Fruit fly (Drosophila melanogaster) whole organism, embryonic: ENCODE data around the gene CG7213.

Experiments
- Adf1 ChIP-seq: fragments of 200-800 bp; sonication (Bioruptor generic); IDR thresholded peaks from 2 replicates; pipeline ENCODE4 v1.3.6; 2022; ENCODE audit warnings: missing biosample characterization, missing genetic modification characterization
- Antp ChIP-seq: fragments of 200-800 bp; sonication (Bioruptor generic); optimal IDR thresholded peaks from 3 replicates; lab custom pipeline; 2016; ENCODE audit warnings: missing biosample characterization, missing genetic modification characterization
- Bgb ChIP-seq: fragments of 200-800 bp; sonication (Bioruptor generic); IDR thresholded peaks from 2 replicates; pipeline ENCODE4 v1.3.6; 2022; ENCODE audit warnings: missing biosample characterization, missing genetic modification characterization; ENCODE audit not compliant: partially characterized antibody
- BtbVII ChIP-seq: fragments of 200-800 bp; sonication (Bioruptor generic); optimal IDR thresholded peaks from 3 replicates; lab custom pipeline; 2017; ENCODE audit warnings: missing biosample characterization, mild to moderate bottlenecking, missing genetic modification characterization
- Bteb2 ChIP-seq: fragments of 200-800 bp; sonication (Bioruptor generic); optimal IDR thresholded peaks from 2 replicates; lab custom pipeline; 2016; ENCODE audit warnings: missing biosample characterization, missing genetic modification characterization
- CG10274 ChIP-seq: fragments of 200-800 bp; sonication (Bioruptor generic); optimal IDR thresholded peaks from 3 replicates; lab custom pipeline; 2017; ENCODE audit warnings: missing biosample characterization, mild to moderate bottlenecking, missing genetic modification characterization
- CG10366 ChIP-seq: fragments of 200-800 bp; sonication (Bioruptor generic); IDR thresholded peaks from 2 replicates; pipeline ENCODE4 v1.3.6; 2022; ENCODE audit warnings: missing biosample characterization, missing genetic modification characterization
- CG12219 ChIP-seq: fragments of 200-800 bp; sonication (Bioruptor generic); optimal IDR thresholded peaks from 3 replicates; lab custom pipeline; 2018; ENCODE audit warnings: missing biosample characterization, mild to moderate bottlenecking, missing genetic modification characterization
- CG13287 ChIP-seq: fragments of 200-800 bp; sonication (Bioruptor generic); IDR thresholded peaks from 2 replicates; pipeline ENCODE4 v1.3.6; 2022; ENCODE audit warnings: missing biosample characterization, missing genetic modification characterization; ENCODE audit not compliant: partially characterized antibody
- CG13424 ChIP-seq: fragments of 200-800 bp; sonication (Bioruptor generic); optimal IDR thresholded peaks from 2 replicates; lab custom pipeline; 2019; ENCODE audit warnings: missing biosample characterization, mild to moderate bottlenecking, missing genetic modification characterization, moderate library complexity
- CG13775 ChIP-seq: fragments of 200-800 bp; sonication (Bioruptor generic); optimal IDR thresholded peaks from 3 replicates; lab custom pipeline; 2017; ENCODE audit warnings: missing biosample characterization, mild to moderate bottlenecking, missing genetic modification characterization
- CG14050 ChIP-seq: fragments of 200-800 bp; sonication (Bioruptor generic); IDR thresholded peaks from 3 replicates; pipeline ENCODE4 v1.3.6; 2022; ENCODE audit warnings: missing biosample characterization, missing genetic modification characterization
- CG15073 ChIP-seq: fragments of 200-800 bp; sonication (Bioruptor generic); optimal IDR thresholded peaks from 2 replicates; lab custom pipeline; 2016; ENCODE audit warnings: missing biosample characterization, missing genetic modification characterization
- CG17612 ChIP-seq: fragments of 200-800 bp; sonication (Bioruptor generic); IDR thresholded peaks from 2 replicates; pipeline ENCODE4 v1.3.6; 2022; ENCODE audit warnings: missing biosample characterization, missing genetic modification characterization
- CG18764 ChIP-seq: fragments of 200-800 bp; sonication (Bioruptor generic); optimal IDR thresholded peaks from 3 replicates; lab custom pipeline; 2016; ENCODE audit warnings: missing biosample characterization, missing genetic modification characterization
- CG34224 ChIP-seq: fragments of 200-800 bp; sonication (Bioruptor generic); IDR thresholded peaks from 3 replicates; pipeline ENCODE4 v1.3.6; 2022; ENCODE audit warnings: missing biosample characterization, missing genetic modification characterization; ENCODE audit not compliant: partially characterized antibody
- CG3838 ChIP-seq: fragments of 200-800 bp; sonication (Bioruptor generic); optimal IDR thresholded peaks from 3 replicates; lab custom pipeline; 2016; ENCODE audit warnings: missing biosample characterization, missing genetic modification characterization
- CG42726 ChIP-seq: fragments of 200-800 bp; sonication (Bioruptor generic); IDR thresholded peaks from 2 replicates; pipeline ENCODE4 v1.3.6; 2022; ENCODE audit warnings: missing biosample characterization, missing genetic modification characterization; ENCODE audit not compliant: partially characterized antibody
- CG4820 ChIP-seq: fragments of 200-800 bp; sonication (Bioruptor generic); optimal IDR thresholded peaks from 3 replicates; lab custom pipeline; 2016; ENCODE audit warnings: missing biosample characterization, missing genetic modification characterization
- CG6689 ChIP-seq: fragments of 200-800 bp; sonication (Bioruptor generic); IDR thresholded peaks from 2 replicates; pipeline ENCODE4 v1.3.6; 2022; ENCODE audit warnings: missing biosample characterization, missing genetic modification characterization
- CG6765 ChIP-seq: fragments of 200-800 bp; sonication (Bioruptor generic); optimal IDR thresholded peaks from 3 replicates; lab custom pipeline; 2017; ENCODE audit warnings: missing biosample characterization, mild to moderate bottlenecking, missing genetic modification characterization
- CG7357 ChIP-seq: fragments of 200-800 bp; sonication (Bioruptor generic); IDR thresholded peaks from 3 replicates; pipeline ENCODE4 v1.3.6; 2022; ENCODE audit warnings: missing biosample characterization, missing genetic modification characterization
- CG7928 ChIP-seq: fragments of 200-800 bp; sonication (Bioruptor generic); optimal IDR thresholded peaks from 2 replicates; lab custom pipeline; 2017; ENCODE audit warnings: missing biosample characterization, mild to moderate bottlenecking, missing genetic modification characterization
- CG8924 ChIP-seq: fragments of 200-800 bp; optimal IDR thresholded peaks from 3 replicates; lab custom pipeline; 2019; ENCODE audit warnings: missing biosample characterization, mild to moderate bottlenecking, missing genetic modification characterization, moderate library complexity
- CG9727 ChIP-seq: fragments of 200-800 bp; sonication (Bioruptor generic); optimal IDR thresholded peaks from 3 replicates; lab custom pipeline; 2017; ENCODE audit warnings: missing biosample characterization, mild to moderate bottlenecking, missing genetic modification characterization
- Chrac-16 ChIP-seq: fragments of 200-800 bp; sonication (Bioruptor generic); optimal IDR thresholded peaks from 3 replicates; lab custom pipeline; 2016; ENCODE audit warnings: missing biosample characterization, missing genetic modification characterization
- H15 ChIP-seq: fragments of 200-800 bp; sonication (Bioruptor generic); IDR thresholded peaks from 3 replicates; pipeline ENCODE4 v1.3.6; 2022; ENCODE audit warnings: missing biosample characterization, missing genetic modification characterization
- MBD-R2 ChIP-seq: fragments of 200-800 bp; sonication (Bioruptor generic); IDR thresholded peaks from 2 replicates; pipeline ENCODE4 v1.3.6; 2022; ENCODE audit warnings: missing biosample characterization, missing genetic modification characterization
- Scr ChIP-seq: fragments of 200-800 bp; sonication (Bioruptor generic); IDR thresholded peaks from 2 replicates; pipeline ENCODE4 v1.3.6; 2022; ENCODE audit warnings: missing biosample characterization, missing genetic modification characterization; ENCODE audit not compliant: partially characterized antibody
- Ssrp ChIP-seq: fragments of 200-800 bp; sonication (Bioruptor generic); optimal IDR thresholded peaks from 2 replicates; lab custom pipeline; 2018; ENCODE audit warnings: missing biosample characterization, mild to moderate bottlenecking, missing genetic modification characterization, moderate library complexity
- Stat92E ChIP-seq, 3 experiments: fragments of >200 bp in 2 of 3; fragments of 200-800 bp in 1 of 3; sonication (Bioruptor generic) in 1 of 3; optimal IDR thresholded peaks; 2 replicates each; lab custom pipeline; 2017 to 2019; ENCODE audit warnings: missing biosample characterization in 3 of 3, missing genetic modification characterization in 3 of 3, mild to moderate bottlenecking in 1 of 3, moderate library complexity in 1 of 3
- Trl ChIP-seq, 3 experiments: fragments of >200 bp in 2 of 3; fragments of 200-800 bp in 1 of 3; sonication (Bioruptor generic) in 1 of 3; optimal IDR thresholded peaks; 2 replicates in 1 of 3; 3 replicates in 2 of 3; lab custom pipeline; 2016 to 2017; ENCODE audit warnings: missing biosample characterization in 1 of 3, missing genetic modification characterization in 1 of 3
- Xbp1 ChIP-seq: fragments of 200-800 bp; sonication (Bioruptor generic); optimal IDR thresholded peaks from 3 replicates; lab custom pipeline; 2016; ENCODE audit warnings: missing biosample characterization, mild to moderate bottlenecking, missing genetic modification characterization
- aop ChIP-seq: fragments of 200-800 bp; sonication (Bioruptor generic); IDR thresholded peaks from 2 replicates; pipeline ENCODE4 v1.3.6; 2022; ENCODE audit warnings: missing biosample characterization, missing genetic modification characterization
- bowl ChIP-seq: fragments of 200-800 bp; sonication (Bioruptor generic); IDR thresholded peaks from 2 replicates; pipeline ENCODE4 v1.3.6; 2022; ENCODE audit warnings: missing biosample characterization, missing genetic modification characterization
- bsh ChIP-seq, 2 experiments: fragments of 200-800 bp; sonication (Bioruptor generic); optimal IDR thresholded peaks; 2 replicates each; lab custom pipeline; 2017 to 2018; ENCODE audit warnings: mild to moderate bottlenecking in 2 of 2, missing biosample characterization in 2 of 2, missing genetic modification characterization in 2 of 2, moderate library complexity in 1 of 2
- cato ChIP-seq: fragments of 200-800 bp; sonication (Bioruptor generic); optimal IDR thresholded peaks from 2 replicates; lab custom pipeline; 2016; ENCODE audit warnings: missing biosample characterization, missing genetic modification characterization, borderline replicate concordance
- caup ChIP-seq: fragments of 200-800 bp; sonication (Bioruptor generic); optimal IDR thresholded peaks from 3 replicates; lab custom pipeline; 2017; ENCODE audit warnings: missing biosample characterization, mild to moderate bottlenecking, missing genetic modification characterization, moderate library complexity; ENCODE audit not compliant: severe bottlenecking
- dpn ChIP-seq, 2 experiments: fragments of 200-800 bp; sonication (Bioruptor generic); optimal IDR thresholded peaks; 3 replicates each; lab custom pipeline; 2016; ENCODE audit warnings: missing biosample characterization in 2 of 2, missing genetic modification characterization in 2 of 2
- esg ChIP-seq: fragments of 200-800 bp; sonication (Bioruptor generic); conservative IDR thresholded peaks from 2 replicates; pipeline ENCODE4 v1.3.6; 2022; ENCODE audit warnings: missing biosample characterization, missing genetic modification characterization
- fru ChIP-seq: fragments of >200 bp; optimal IDR thresholded peaks from 2 replicates; lab custom pipeline; 2017
- gem ChIP-seq: fragments of 200-800 bp; sonication (Bioruptor generic); optimal IDR thresholded peaks from 2 replicates; lab custom pipeline; 2019; ENCODE audit warnings: missing biosample characterization, mild to moderate bottlenecking, missing genetic modification characterization, moderate library complexity
- ind ChIP-seq: fragments of 200-800 bp; sonication (Bioruptor generic); optimal IDR thresholded peaks from 3 replicates; lab custom pipeline; 2016; ENCODE audit warnings: missing biosample characterization, missing genetic modification characterization
- lbe ChIP-seq: fragments of 200-800 bp; sonication (Bioruptor generic); optimal IDR thresholded peaks from 2 replicates; lab custom pipeline; 2016; ENCODE audit warnings: missing biosample characterization, mild to moderate bottlenecking, missing genetic modification characterization
- p53 ChIP-seq: fragments of 200-800 bp; sonication (Bioruptor generic); optimal IDR thresholded peaks from 2 replicates; lab custom pipeline; 2016; ENCODE audit warnings: missing biosample characterization, missing genetic modification characterization
- ranshi ChIP-seq: fragments of 200-800 bp; sonication (Bioruptor generic); IDR thresholded peaks from 2 replicates; pipeline ENCODE4 v1.3.6; 2022; ENCODE audit warnings: missing biosample characterization, missing genetic modification characterization
- shn ChIP-seq: fragments of 200-800 bp; sonication (Bioruptor generic); optimal IDR thresholded peaks from 3 replicates; lab custom pipeline; 2016; ENCODE audit warnings: missing biosample characterization, missing genetic modification characterization
- wor ChIP-seq: fragments of 200-800 bp; sonication (Bioruptor generic); IDR thresholded peaks from 2 replicates; pipeline ENCODE4 v1.3.6; 2022; ENCODE audit warnings: missing biosample characterization, missing genetic modification characterization
- zen ChIP-seq: fragments of 200-800 bp; sonication (Bioruptor generic); optimal IDR thresholded peaks from 3 replicates; lab custom pipeline; 2018; ENCODE audit warnings: missing biosample characterization, mild to moderate bottlenecking, missing genetic modification characterization, moderate library complexity

The CG7213 gene

DNA sequence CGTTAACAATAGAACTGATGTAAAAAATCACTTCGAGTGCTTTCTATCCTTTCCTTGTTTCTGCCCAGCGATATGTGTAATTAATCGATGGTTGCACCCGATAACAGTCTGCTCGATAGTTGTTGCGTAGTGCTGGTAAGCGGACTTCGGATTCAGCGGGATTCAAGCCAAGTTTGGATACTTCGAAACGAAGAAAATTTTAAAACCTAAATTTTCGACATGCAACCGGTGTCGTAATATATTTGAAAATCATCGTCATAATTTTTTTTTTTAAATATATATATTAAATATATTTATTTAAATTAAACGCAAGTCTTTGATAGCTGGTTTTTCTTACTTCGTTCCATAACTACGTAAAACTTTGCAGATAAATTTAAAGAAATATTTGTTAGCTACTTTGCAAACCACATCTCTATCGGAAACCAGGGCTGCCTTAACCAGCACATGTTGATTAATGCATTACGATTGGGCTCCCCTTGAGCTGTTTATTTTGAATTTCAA, 42.6 kb downstream of the CG7213 start, which contains the start of the genes UbcE2M and Dhps (continued):
- TF ChIP-seq Bgb (GFP tag; lab: Robert Waterston, UW) (peak; percentile 75), Xbp1 (GFP tag; lab: Kevin White, UChicago) (peak; percentile 77), CG15073 (GFP tag; lab: Kevin White, UChicago) (no peak), CG6765 (GFP tag; lab: Kevin White, UChicago) (peak; percentile 59), gem (tag; lab: Kevin White, UChicago) (no peak), CG17612 (GFP tag; lab: Robert Waterston, UW) (no peak), BtbVII (GFP tag; lab: Kevin White, UChicago) (peak; percentile 46), ind (GFP tag; lab: Kevin White, UChicago) (peak; percentile 85), CG7928 (peak; percentile 91), bsh (GFP tag; optimal IDR thresholded peaks at IDR 0.05; lab: Kevin White, UChicago) (peak in 1 of 2 experiments; percentile 62), Trl (optimal IDR thresholded peaks at IDR 0.05; lab: Kevin White, UChicago) (no peak), Trl (GFP tag; optimal IDR thresholded peaks at IDR 0.05; lab: Kevin White, UChicago) (peak; percentile 31), dpn (GFP tag; optimal IDR thresholded peaks at IDR 0.05; lab: Kevin White, UChicago) (peak; percentile 66), lbe (GFP tag; lab: Kevin White, UChicago) (peak; percentile 52), CG10366 (GFP tag; lab: Robert Waterston, UW) (peak; percentile 41; the same call in 1 of the 2 replicates), CG4820 (GFP tag; lab: Kevin White, UChicago) (peak; percentile 67), ranshi (peak; percentile 56; the same call in 1 of the 2 replicates), CG18764 (GFP tag; lab: Kevin White, UChicago) (peak; percentile 51), Antp (peak; percentile 53), CG3838 (GFP tag; lab: Kevin White, UChicago) (no peak), CG13287 (GFP tag; lab: Robert Waterston, UW) (peak; percentile 71), CG34224 (GFP tag; lab: Robert Waterston, UW) (peak; percentile 59), H15 (GFP tag; lab: Robert Waterston, UW) (peak; percentile 59; the same call in 1 of the 3 replicates), p53 (GFP tag; lab: Kevin White, UChicago) (no peak), CG13424 (tag; lab: Kevin White, UChicago) (peak; percentile 84), CG42726 (GFP tag; lab: Robert Waterston, UW) (peak; percentile 53), CG6689 (peak; percentile 61), aop (no peak), CG13775 (GFP tag; lab: Kevin White, UChicago) (peak; percentile 85), Adf1 (GFP tag; lab: Robert Waterston, UW) (peak; percentile 27; the same call in 1 of the 2 replicates), shn (peak; percentile 24), wor (GFP tag; lab: Robert Waterston, UW) (peak; percentile 27; the same call in 1 of the 2 replicates), zen (peak; percentile 79), MBD-R2 (GFP tag; lab: Robert Waterston, UW) (peak; percentile 69; the same call in 1 of the 2 replicates), bowl (no peak), Scr (peak; percentile 80), CG14050 (GFP tag; lab: Robert Waterston, UW) (peak; percentile 46; the same call in 1 of the 3 replicates), Chrac-16 (GFP tag; lab: Kevin White, UChicago) (peak; percentile 67), cato (peak; percentile 37), Ssrp (tag; lab: Kevin White, UChicago) (peak; percentile 80), CG8924 (tag; lab: Kevin White, UChicago) (peak; percentile 80), CG9727 (GFP tag; lab: Kevin White, UChicago) (peak; percentile 76), CG12219 (GFP tag; lab: Kevin White, UChicago) (no peak), Bteb2 (GFP tag; lab: Kevin White, UChicago) (no peak), caup (peak; percentile 36), CG7357 (GFP tag; lab: Robert Waterston, UW) (peak; percentile 55; the same call in 2 of the 3 replicates), esg (peak; percentile 66), fru (lab: Kevin White, UChicago) (no peak), CG10274 (GFP tag; lab: Kevin White, UChicago) (peak; percentile 8), Stat92E (GFP tag; optimal IDR thresholded peaks at IDR 0.05; lab: Kevin White, UChicago) (no peak)
